Worm (Caenorhabditis elegans) whole organism, L3 larva: ENCODE results near the gene adh-1.

ENCODE experiments used
- R02D3.7 ChIP-seq: fragments of 150-350 bp; optimal IDR thresholded peaks from 2 replicates; lab custom pipeline; 2014; ENCODE audit warnings: missing biosample characterization, missing genetic modification characterization
- ZK546.5 ChIP-seq: sonication (generic microtip); optimal IDR thresholded peaks from 2 replicates; lab custom pipeline; 2017; ENCODE audit warnings: missing biosample characterization, missing genetic modification characterization
- aly-2 ChIP-seq: fragments of 150-350 bp; optimal IDR thresholded peaks from 2 replicates; lab custom pipeline; 2014; ENCODE audit warnings: missing biosample characterization, missing genetic modification characterization
- ama-1 ChIP-seq: fragments of 150-350 bp; optimal IDR thresholded peaks from 2 replicates; lab custom pipeline; 2018
- ceh-28 ChIP-seq: fragments of 150-350 bp; optimal IDR thresholded peaks from 2 replicates; lab custom pipeline; 2014; ENCODE audit warnings: missing biosample characterization, missing genetic modification reagents, missing genetic modification characterization
- ceh-82 ChIP-seq: fragments of 150-350 bp; optimal IDR thresholded peaks from 2 replicates; lab custom pipeline; 2014; ENCODE audit warnings: missing biosample characterization, missing genetic modification characterization
- ceh-9 ChIP-seq: sonication (generic microtip); optimal IDR thresholded peaks from 2 replicates; lab custom pipeline; 2018; ENCODE audit warnings: missing biosample characterization, missing genetic modification characterization
- daf-12 ChIP-seq: fragments of 150-350 bp; optimal IDR thresholded peaks from 2 replicates; lab custom pipeline; 2014; ENCODE audit warnings: missing biosample characterization, missing genetic modification reagents, missing genetic modification characterization
- egl-27 ChIP-seq: sonication (generic microtip); optimal IDR thresholded peaks from 4 replicates; lab custom pipeline; 2017; ENCODE audit warnings: missing biosample characterization, missing genetic modification reagents, missing genetic modification characterization
- elt-2 ChIP-seq: sonication (generic microtip); optimal IDR thresholded peaks from 2 replicates; lab custom pipeline; 2016; ENCODE audit warnings: missing genetic modification reagents, mild to moderate bottlenecking, missing genetic modification characterization, missing compliant biosample characterization
- eor-1 ChIP-seq, 2 experiments: fragments of 150-350 bp; optimal IDR thresholded peaks; 2 replicates each; lab custom pipeline; 2014 to 2018; ENCODE audit warnings: missing biosample characterization in 2 of 2, missing genetic modification characterization in 2 of 2
- fkh-10 ChIP-seq: sonication (generic microtip); optimal IDR thresholded peaks from 2 replicates; lab custom pipeline; 2017; ENCODE audit warnings: missing biosample characterization, missing genetic modification reagents, missing genetic modification characterization
- fkh-2 ChIP-seq: fragments of 150-350 bp; optimal IDR thresholded peaks from 2 replicates; lab custom pipeline; 2014; ENCODE audit warnings: missing biosample characterization, missing genetic modification reagents, missing genetic modification characterization
- fos-1 ChIP-seq: fragments of 150-350 bp; optimal IDR thresholded peaks from 2 replicates; lab custom pipeline; 2014; ENCODE audit warnings: missing biosample characterization, missing genetic modification characterization
- hmg-11 ChIP-seq: sonication (generic microtip); optimal IDR thresholded peaks from 2 replicates; lab custom pipeline; 2016; ENCODE audit warnings: missing genetic modification characterization, missing compliant biosample characterization
- jun-1 ChIP-seq: fragments of 150-350 bp; optimal IDR thresholded peaks from 2 replicates; lab custom pipeline; 2014; ENCODE audit warnings: missing biosample characterization, missing genetic modification reagents, missing genetic modification characterization
- lin-39 ChIP-seq: fragments of 150-350 bp; optimal IDR thresholded peaks from 2 replicates; lab custom pipeline; 2018; ENCODE audit warnings: missing biosample characterization, missing genetic modification reagents, missing genetic modification characterization
- lsy-12 ChIP-seq: sonication (generic microtip); optimal IDR thresholded peaks from 2 replicates; lab custom pipeline; 2016; ENCODE audit warnings: mild to moderate bottlenecking, missing genetic modification characterization, missing compliant biosample characterization
- mdl-1 ChIP-seq: fragments of 150-350 bp; optimal IDR thresholded peaks from 2 replicates; lab custom pipeline; 2014; ENCODE audit warnings: missing biosample characterization, missing genetic modification characterization
- mml-1 ChIP-seq: fragments of 150-350 bp; sonication (generic microtip); optimal IDR thresholded peaks from 3 replicates; lab custom pipeline; 2014; ENCODE audit warnings: missing biosample characterization, missing genetic modification characterization
- nfya-1 ChIP-seq: sonication (generic microtip); optimal IDR thresholded peaks from 2 replicates; lab custom pipeline; 2017; ENCODE audit warnings: missing genetic modification characterization, mild to moderate bottlenecking, missing compliant biosample characterization, antibody characterized with exemption, moderate library complexity; ENCODE audit not compliant: insufficient read depth
- nhr-12 ChIP-seq: fragments of 150-350 bp; optimal IDR thresholded peaks from 2 replicates; lab custom pipeline; 2014; ENCODE audit warnings: missing biosample characterization, missing genetic modification characterization
- nhr-23 ChIP-seq: fragments of 150-350 bp; optimal IDR thresholded peaks from 2 replicates; lab custom pipeline; 2014; ENCODE audit warnings: missing biosample characterization, missing genetic modification reagents, missing genetic modification characterization
- nhr-237 ChIP-seq: fragments of 150-350 bp; optimal IDR thresholded peaks from 2 replicates; lab custom pipeline; 2014; ENCODE audit warnings: missing biosample characterization, missing genetic modification characterization
- nhr-25 ChIP-seq: sonication (generic microtip); optimal IDR thresholded peaks from 2 replicates; lab custom pipeline; 2017; ENCODE audit warnings: missing biosample characterization, missing genetic modification characterization
- nhr-43 ChIP-seq: sonication (generic microtip); optimal IDR thresholded peaks from 2 replicates; lab custom pipeline; 2016; ENCODE audit warnings: mild to moderate bottlenecking, missing genetic modification characterization, missing compliant biosample characterization; ENCODE audit not compliant: poor library complexity, severe bottlenecking
- nhr-67 ChIP-seq: fragments of 150-350 bp; optimal IDR thresholded peaks from 2 replicates; lab custom pipeline; 2014; ENCODE audit warnings: missing biosample characterization, missing genetic modification characterization
- nhr-76 ChIP-seq: fragments of 150-350 bp; sonication (generic microtip); optimal IDR thresholded peaks from 5 replicates; lab custom pipeline; 2014; ENCODE audit warnings: missing biosample characterization, missing genetic modification characterization
- pha-4 ChIP-seq: fragments of 150-350 bp; optimal IDR thresholded peaks from 2 replicates; lab custom pipeline; 2014; ENCODE audit warnings: missing biosample characterization, missing genetic modification reagents, missing genetic modification characterization
- pqm-1 ChIP-seq: fragments of 150-350 bp; optimal IDR thresholded peaks from 2 replicates; lab custom pipeline; 2017; ENCODE audit warnings: missing biosample characterization, missing genetic modification characterization, inconsistent platforms
- sea-2 ChIP-seq: fragments of 150-350 bp; sonication (generic microtip); optimal IDR thresholded peaks from 4 replicates; lab custom pipeline; 2014; ENCODE audit warnings: missing biosample characterization, missing genetic modification reagents, missing genetic modification characterization
- snpc-4 ChIP-seq: fragments of 150-350 bp; optimal IDR thresholded peaks from 2 replicates; lab custom pipeline; 2014; ENCODE audit warnings: missing biosample characterization, missing genetic modification characterization
- tbx-2 ChIP-seq: sonication (generic microtip); optimal IDR thresholded peaks from 2 replicates; lab custom pipeline; 2016; ENCODE audit warnings: mild to moderate bottlenecking, missing genetic modification characterization, missing compliant biosample characterization
- unc-62 ChIP-seq: fragments of 150-350 bp; sonication (generic microtip); optimal IDR thresholded peaks from 4 replicates; lab custom pipeline; 2014; ENCODE audit warnings: missing biosample characterization, missing genetic modification reagents, missing genetic modification characterization
- zag-1 ChIP-seq: fragments of 150-350 bp; optimal IDR thresholded peaks from 2 replicates; lab custom pipeline; 2014; ENCODE audit warnings: missing biosample characterization, missing genetic modification characterization

The adh-1 gene

DNA sequence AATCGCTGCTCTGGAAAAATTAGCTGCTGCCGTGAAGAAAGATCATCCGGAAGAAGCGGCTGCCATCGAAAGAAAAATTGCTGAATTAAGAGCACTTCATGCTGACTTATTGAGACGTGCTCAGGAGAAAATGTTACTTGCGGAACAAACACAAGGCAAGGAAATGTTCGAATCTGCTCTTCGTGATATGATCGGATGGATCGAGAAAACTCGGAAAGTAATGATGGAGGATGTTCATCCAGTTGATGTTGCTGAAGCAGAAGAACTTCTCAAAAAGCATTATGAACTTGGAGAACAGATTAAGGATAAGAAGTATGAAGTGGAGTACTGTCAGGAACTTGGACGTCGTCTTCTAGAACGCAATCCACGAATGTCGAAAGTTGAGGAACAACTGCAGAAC, 17.9 kb downstream of the adh-1 start:
- TF ChIP-seq nhr-43 (tag; lab: Kevin White, UChicago), result no peak
- no peak for TF ChIP-seq ceh-9 (tag; lab: Kevin White, UChicago)
- TF ChIP-seq nhr-237 (tag; lab: Kevin White, UChicago), result no peak
- TF ChIP-seq nhr-12, result no peak
- TF ChIP-seq egl-27 (tag; lab: Kevin White, UChicago), result no peak
- TF ChIP-seq snpc-4, result no peak

DNA sequence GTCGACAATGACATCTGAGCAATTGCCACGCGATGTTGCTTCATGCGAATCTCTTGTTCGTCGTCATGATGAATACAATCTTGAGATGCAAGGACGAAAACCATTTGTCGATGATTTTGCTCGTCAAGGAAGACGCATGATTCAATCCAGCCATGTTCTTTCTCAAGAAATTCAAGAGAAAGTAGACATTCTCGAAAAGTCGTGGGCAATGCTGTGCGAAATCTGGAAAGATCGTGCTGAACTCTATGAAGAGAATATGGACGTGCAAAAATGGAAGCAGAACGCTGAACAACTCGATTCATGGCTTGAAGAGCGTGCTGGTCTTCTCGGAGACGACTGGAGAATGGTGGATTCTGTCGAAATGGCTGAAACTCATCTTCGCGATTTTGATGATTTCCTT, 25.2 kb downstream of the adh-1 start:
- TF ChIP-seq nhr-25 (tag; lab: Kevin White, UChicago) (no peak), sea-2 (no peak), mdl-1 (tag; lab: Kevin White, UChicago) (no peak)

DNA sequence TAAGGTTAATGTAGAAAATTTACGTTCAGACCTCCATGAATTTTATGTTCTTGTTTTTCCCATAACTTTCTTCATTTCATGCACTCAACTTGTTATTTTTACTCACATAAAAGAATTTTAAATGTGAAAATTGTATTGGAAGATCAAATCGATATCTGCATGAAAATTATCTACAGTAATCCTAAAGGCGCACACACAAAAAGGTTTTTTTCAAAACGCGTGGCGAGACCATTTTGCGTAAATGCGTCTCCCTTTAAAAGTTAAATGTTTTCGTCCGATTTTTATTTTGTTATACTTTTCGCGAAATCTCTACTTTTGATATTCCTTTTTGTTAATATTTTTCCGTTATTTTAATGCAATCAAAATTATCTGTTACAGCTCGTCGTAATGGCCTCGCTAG, 29.1 kb downstream of the adh-1 start, which contains the start of gene R31.2:
Gene R31.2, plus strand, starts transcription at position 388 of the 400 bp plus-strand sequence.
- TF ChIP-seq fkh-2 (tag; lab: Kevin White, UChicago) (no peak), mdl-1 (tag; lab: Kevin White, UChicago) (no peak), daf-12 (tag; lab: Kevin White, UChicago) (no peak), nhr-67 (tag; lab: Kevin White, UChicago) (no peak), eor-1 (tag; optimal IDR thresholded peaks at IDR 0.05; lab: Kevin White, UChicago) (no peak), ceh-82 (tag; lab: Kevin White, UChicago) (no peak), sea-2 (no peak), mml-1 (tag; lab: Kevin White, UChicago) (no peak), nhr-23 (tag; lab: Kevin White, UChicago) (no peak), nhr-43 (tag; lab: Kevin White, UChicago) (no peak), ceh-28 (tag; lab: Kevin White, UChicago) (no peak), lsy-12 (no peak), jun-1 (tag; lab: Kevin White, UChicago) (no peak), ZK546.5 (tag; lab: Kevin White, UChicago) (no peak), snpc-4 (no peak), R02D3.7 (no peak), aly-2 (no peak), nhr-25 (tag; lab: Kevin White, UChicago) (no peak), tbx-2 (no peak), elt-2 (tag; lab: Kevin White, UChicago) (no peak)

DNA sequence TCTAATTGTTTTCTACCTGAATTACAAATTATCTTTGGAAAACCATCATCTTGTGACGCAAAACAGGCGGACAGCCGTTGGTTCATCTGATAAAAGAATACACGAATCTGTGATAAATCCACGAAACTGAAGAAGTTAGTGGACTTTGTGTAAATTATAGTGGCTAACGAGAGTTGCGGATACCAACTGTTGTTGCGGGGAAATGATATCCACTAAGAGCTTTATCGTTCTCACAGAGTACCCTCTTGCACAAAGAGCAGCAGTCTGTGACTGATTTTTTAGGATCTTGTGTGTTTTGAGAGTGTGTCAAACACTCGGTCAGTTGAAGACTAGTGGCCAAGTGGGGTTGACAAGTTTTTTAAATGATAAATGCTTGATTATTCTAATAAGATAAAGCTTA, 31.6 kb downstream of the adh-1 start:
- no peak for TF ChIP-seq aly-2
- TF ChIP-seq nfya-1 (tag; lab: Kevin White, UChicago), result no peak
- TF ChIP-seq eor-1 (tag; optimal IDR thresholded peaks at IDR 0.05; lab: Kevin White, UChicago), result no peak
- TF ChIP-seq ceh-9 (tag; lab: Kevin White, UChicago), result no peak
- no peak for TF ChIP-seq nhr-67 (tag; lab: Kevin White, UChicago)
- TF ChIP-seq ama-1 (lab: Kevin White, UChicago), result no peak
- no peak for TF ChIP-seq nhr-76
- no peak for TF ChIP-seq snpc-4
- no peak for TF ChIP-seq zag-1 (tag; lab: Kevin White, UChicago)
- TF ChIP-seq nhr-25 (tag; lab: Kevin White, UChicago), result no peak
- TF ChIP-seq unc-62 (GFP tag; lab: Kevin White, UChicago), result no peak
- TF ChIP-seq mdl-1 (tag; lab: Kevin White, UChicago), result no peak
- no peak for TF ChIP-seq nhr-12
- TF ChIP-seq fkh-10, result no peak

DNA sequence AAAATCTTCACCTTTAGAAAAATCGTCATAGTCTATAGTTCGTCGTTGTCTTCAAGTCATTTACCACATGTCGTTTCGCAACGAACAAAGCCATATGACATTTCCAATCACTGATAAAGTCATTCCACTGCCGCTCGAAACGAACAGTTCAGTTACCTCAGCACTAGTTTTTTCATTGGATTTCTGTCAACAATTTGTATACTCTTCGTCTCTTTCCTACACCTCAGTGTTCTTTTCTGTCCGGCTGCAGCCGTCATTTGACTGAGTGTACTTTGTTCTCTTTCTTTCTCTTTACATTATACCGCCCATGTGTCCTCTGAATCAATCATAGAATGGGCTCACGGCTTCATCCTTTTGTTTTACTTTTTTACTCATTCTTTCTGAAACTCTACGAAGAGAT, 33.2 kb downstream of the adh-1 start:
- peak; percentile 84 for TF ChIP-seq elt-2 (tag; lab: Kevin White, UChicago)
- peak; percentile 88 for TF ChIP-seq pha-4 (tag; lab: Kevin White, UChicago)
- peak; percentile 75 for TF ChIP-seq snpc-4
- peak; percentile 59 for TF ChIP-seq lin-39
- TF ChIP-seq jun-1 (tag; lab: Kevin White, UChicago), result peak; percentile 16
- TF ChIP-seq pqm-1, result peak; percentile 34
- TF ChIP-seq ceh-82 (tag; lab: Kevin White, UChicago), result no peak
- peak; percentile 40 for TF ChIP-seq nfya-1 (tag; lab: Kevin White, UChicago)
- no peak for TF ChIP-seq fos-1 (tag; lab: Kevin White, UChicago)
- no peak for TF ChIP-seq ceh-9 (tag; lab: Kevin White, UChicago)
- peak; percentile 75 for TF ChIP-seq ama-1 (lab: Kevin White, UChicago)
- peak; percentile 2 for TF ChIP-seq ceh-28 (tag; lab: Kevin White, UChicago)
- peak; percentile 8 for TF ChIP-seq hmg-11 (tag; lab: Kevin White, UChicago)
